Worm (Caenorhabditis elegans) whole organism, L3 larva: ENCODE measurements around the gene ule-3.

Experiments
- R02D3.7 ChIP-seq: fragments of 150-350 bp; optimal IDR thresholded peaks from 2 replicates; lab custom pipeline; 2014; ENCODE audit warnings: missing biosample characterization, missing genetic modification characterization
- lin-15B ChIP-seq: fragments of 150-350 bp; optimal IDR thresholded peaks from 2 replicates; lab custom pipeline; 2014; ENCODE audit warnings: missing biosample characterization, missing genetic modification characterization
- lin-39 ChIP-seq: fragments of 150-350 bp; optimal IDR thresholded peaks from 2 replicates; lab custom pipeline; 2018; ENCODE audit warnings: missing biosample characterization, missing genetic modification reagents, missing genetic modification characterization
- nhr-77 ChIP-seq: fragments of 150-350 bp; optimal IDR thresholded peaks from 2 replicates; lab custom pipeline; 2014; ENCODE audit warnings: missing biosample characterization, missing genetic modification characterization
- unc-39 ChIP-seq: sonication (generic microtip); optimal IDR thresholded peaks from 4 replicates; lab custom pipeline; 2017; ENCODE audit warnings: missing biosample characterization, missing genetic modification characterization

DNA sequence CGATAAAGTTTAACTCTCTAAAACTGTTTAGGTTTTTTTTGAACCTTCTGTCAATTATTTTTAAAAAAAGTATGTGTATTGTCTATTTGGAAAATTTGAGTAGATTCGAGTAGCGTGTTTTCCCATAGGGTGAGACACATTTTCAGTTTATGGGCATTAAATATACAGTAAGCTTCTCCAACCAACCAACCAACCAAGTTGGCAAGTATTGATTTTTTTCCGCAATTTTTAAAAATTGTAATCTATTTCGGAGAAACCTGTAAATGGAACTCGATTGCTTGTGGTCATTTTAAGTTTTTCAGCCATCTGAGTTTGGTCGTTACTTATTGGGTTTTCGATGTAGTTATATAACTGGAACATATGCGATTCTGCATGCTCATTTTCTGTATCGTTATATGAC is 48.6 kb upstream of the ule-3 start, which contains the start of gene srj-21:
- no peak for TF ChIP-seq lin-15B (tag; lab: Kevin White, UChicago)
- no peak for TF ChIP-seq nhr-77 (tag; lab: Kevin White, UChicago)
- no peak for TF ChIP-seq unc-39 (tag; lab: Kevin White, UChicago)
- TF ChIP-seq R02D3.7 = no peak
- no peak for TF ChIP-seq lin-39 (tag; lab: Kevin White, UChicago)
